Fruit fly (Drosophila melanogaster): Measurements from ENCODE around the gene CG34367.

Gene CG34367

dm6 chr2L:10342471-10342870, 11.2 kb downstream of the CG34367 start, which contains the start of gene Sps2 (continued):
- TF ChIP-seq hbn (GFP tag; IDR thresholded peaks at IDR 0.05; ENCODE audit: partially characterized antibody), result peak; percentile 68; the same call in 1 of the 2 replicates
- TF ChIP-seq nmo (GFP tag; optimal IDR thresholded peaks at IDR 0.05), result peak; percentile 29
- peak; percentile 11 for TF ChIP-seq Xbp1 (GFP tag; optimal IDR thresholded peaks at IDR 0.05)
- no peak for TF ChIP-seq schlank (tag; optimal IDR thresholded peaks at IDR 0.05)
- peak; percentile 81 for TF ChIP-seq Med (GFP tag)
- TF ChIP-seq CG16813 (GFP tag; IDR thresholded peaks at IDR 0.05; ENCODE audit: partially characterized antibody), result peak; percentile 75
- TF ChIP-seq trem (tag; optimal IDR thresholded peaks at IDR 0.05), result peak; percentile 27
- TF ChIP-seq bsh (GFP tag; optimal IDR thresholded peaks at IDR 0.05), result no peak
- TF ChIP-seq row (GFP tag; IDR thresholded peaks at IDR 0.05), result peak; percentile 77
- TF ChIP-seq zfh1 (GFP tag; IDR thresholded peaks at IDR 0.05), result 0 out of 3 replicates have a peak, but pooled peaks have one; percentile 13
- TF ChIP-seq Poxn (GFP tag; IDR thresholded peaks at IDR 0.05), result no peak
- peak; percentile 35 for TF ChIP-seq vvl (GFP tag; IDR thresholded peaks at IDR 0.05)
- no peak for TF ChIP-seq CG11085 (GFP tag; IDR thresholded peaks at IDR 0.05)
- peak; percentile 24 for TF ChIP-seq CG10979 (tag; optimal IDR thresholded peaks at IDR 0.05)
- peak; percentile 27; the same call in 1 of the 2 replicates for TF ChIP-seq CG17328 (GFP tag; IDR thresholded peaks at IDR 0.05)
- TF ChIP-seq hkb (optimal IDR thresholded peaks at IDR 0.05), result no peak
- no peak for TF ChIP-seq hkb (GFP tag; IDR thresholded peaks at IDR 0.05)
- peak; percentile 26 for TF ChIP-seq grau (tag; optimal IDR thresholded peaks at IDR 0.05)
- TF ChIP-seq GATAe (GFP tag; conservative IDR thresholded peaks at IDR 0.05), result peak; percentile 27; the same call in 1 of the 2 replicates
- TF ChIP-seq CG13424 (tag; optimal IDR thresholded peaks at IDR 0.05), result no peak
- 0 out of 2 replicates have a peak, but pooled peaks have one; percentile 30 for TF ChIP-seq sob (GFP tag; IDR thresholded peaks at IDR 0.05)
- peak; percentile 37; the same call in 1 of the 2 replicates for TF ChIP-seq CG14441 (GFP tag; IDR thresholded peaks at IDR 0.05)
- no peak for TF ChIP-seq PHDP (tag; optimal IDR thresholded peaks at IDR 0.05)
- TF ChIP-seq pzg (GFP tag; optimal IDR thresholded peaks at IDR 0.05), result peak; percentile 54
- peak; percentile 46; the same call in 1 of the 2 replicates for TF ChIP-seq E2f2 (GFP tag; IDR thresholded peaks at IDR 0.05)
- peak; percentile 35 for TF ChIP-seq CG4617 (GFP tag; optimal IDR thresholded peaks at IDR 0.05; ENCODE audit: borderline replicate concordance)
- peak; percentile 20; the same call in 1 of the 2 replicates for TF ChIP-seq CG42726 (GFP tag; IDR thresholded peaks at IDR 0.05; ENCODE audit: partially characterized antibody)
- peak; percentile 40; the same call in 1 of the 3 replicates for TF ChIP-seq CG14860 (GFP tag; IDR thresholded peaks at IDR 0.05; ENCODE audit: partially characterized antibody)
- no peak for TF ChIP-seq ase (GFP tag; IDR thresholded peaks at IDR 0.05)
- TF ChIP-seq CG3726 (GFP tag; IDR thresholded peaks at IDR 0.05), result no peak
- TF ChIP-seq lilli (GFP tag; optimal IDR thresholded peaks at IDR 0.05), result peak; percentile 18
- TF ChIP-seq HLH4C (GFP tag; IDR thresholded peaks at IDR 0.05; ENCODE audit: partially characterized antibody), result peak; percentile 53; the same call in 1 of the 3 replicates
- TF ChIP-seq CG10147 (GFP tag; optimal IDR thresholded peaks at IDR 0.05), result no peak
- peak; percentile 48; the same call in 1 of the 3 replicates for TF ChIP-seq CG34422 (GFP tag; IDR thresholded peaks at IDR 0.05)
- TF ChIP-seq phol (tag; optimal IDR thresholded peaks at IDR 0.05), result peak; percentile 42
- TF ChIP-seq ssp (GFP tag; IDR thresholded peaks at IDR 0.05), result peak; percentile 17; the same call in 1 of the 2 replicates
- TF ChIP-seq CG6791 (GFP tag; IDR thresholded peaks at IDR 0.05; ENCODE audit: partially characterized antibody), result peak; percentile 83
- peak; percentile 30 for TF ChIP-seq CG15601 (tag; optimal IDR thresholded peaks at IDR 0.05)
- TF ChIP-seq zen2 (GFP tag; IDR thresholded peaks at IDR 0.05; ENCODE audit: partially characterized antibody), result no peak; the same call in 2 of the 3 replicates
- peak; percentile 48 for TF ChIP-seq CG8290 (GFP tag; optimal IDR thresholded peaks at IDR 0.05)
- peak in 1 of 2 experiments; percentile 53 for TF ChIP-seq CG8290 (tag; optimal IDR thresholded peaks at IDR 0.05)
- TF ChIP-seq mam (GFP tag; optimal IDR thresholded peaks at IDR 0.05), result peak; percentile 1
- peak; percentile 51; the same call in 1 of the 2 replicates for TF ChIP-seq ato (GFP tag; IDR thresholded peaks at IDR 0.05; ENCODE audit: partially characterized antibody)
- TF ChIP-seq CG8924 (tag; optimal IDR thresholded peaks at IDR 0.05), result no peak
- TF ChIP-seq sna (GFP tag; IDR thresholded peaks at IDR 0.05; ENCODE audit: partially characterized antibody), result peak; percentile 66
- no peak for TF ChIP-seq CG11723 (GFP tag; optimal IDR thresholded peaks at IDR 0.05)
- TF ChIP-seq CG15514 (GFP tag; optimal IDR thresholded peaks at IDR 0.05), result peak; percentile 51
- peak; percentile 19 for TF ChIP-seq CG10267 (tag; optimal IDR thresholded peaks at IDR 0.05)
- peak; percentile 33 for TF ChIP-seq gem (tag; optimal IDR thresholded peaks at IDR 0.05)

All from whole organism, embryonic.